Worm (Caenorhabditis elegans) whole organism, L1 larva: ENCODE data around the gene ccch-1.

Source experiments
- C04F5.9 ChIP-seq: sonication (generic microtip); optimal IDR thresholded peaks from 2 replicates; lab custom pipeline; 2016; ENCODE audit warnings: missing genetic modification characterization, missing compliant biosample characterization
- Y116A8C.19 ChIP-seq: sonication (generic microtip); optimal IDR thresholded peaks from 2 replicates; lab custom pipeline; 2016; ENCODE audit warnings: missing compliant biosample characterization, missing genetic modification characterization, borderline replicate concordance
- aha-1 ChIP-seq: fragments of 150-350 bp; optimal IDR thresholded peaks from 2 replicates; lab custom pipeline; 2014; ENCODE audit warnings: missing biosample characterization, missing genetic modification characterization
- blmp-1 ChIP-seq: fragments of 150-350 bp; optimal IDR thresholded peaks from 2 replicates; lab custom pipeline; 2014; ENCODE audit warnings: missing biosample characterization, missing genetic modification characterization
- ceh-63 ChIP-seq: fragments of 200-800 bp; sonication (Bioruptor generic); optimal IDR thresholded peaks from 2 replicates; lab custom pipeline; 2018; ENCODE audit warnings: mild to moderate bottlenecking, missing genetic modification characterization, missing compliant biosample characterization
- ceh-8 ChIP-seq: fragments of 200-800 bp; sonication (Bioruptor generic); optimal IDR thresholded peaks from 2 replicates; lab custom pipeline; 2018; ENCODE audit warnings: mild to moderate bottlenecking, missing genetic modification characterization, moderate library complexity, missing compliant biosample characterization
- dpl-1 ChIP-seq, 3 experiments: fragments of 150-350 bp in 2 of 3; sonication (generic microtip) in 1 of 3; optimal IDR thresholded peaks; 2 replicates each; lab custom pipeline; 2014 to 2017; ENCODE audit warnings: missing biosample characterization in 3 of 3, missing genetic modification characterization in 3 of 3, missing genetic modification reagents in 3 of 3
- efl-1 ChIP-seq, 4 experiments: fragments of 150-350 bp; optimal IDR thresholded peaks in 3 of 4; peaks in 1 of 4; 1 replicate in 1 of 4; 2 replicates in 3 of 4; lab custom pipeline; 2014; ENCODE audit warnings: missing biosample characterization in 2 of 4, missing genetic modification characterization in 2 of 4, missing genetic modification reagents in 2 of 4
- efl-3 ChIP-seq: fragments of 200-800 bp; sonication (Bioruptor generic); optimal IDR thresholded peaks from 2 replicates; lab custom pipeline; 2018; ENCODE audit warnings: mild to moderate bottlenecking, missing genetic modification characterization, missing compliant biosample characterization
- egl-27 ChIP-seq, 2 experiments: fragments of 150-350 bp in 1 of 2; sonication (generic microtip); optimal IDR thresholded peaks; 3 replicates each; lab custom pipeline; 2017 to 2018; ENCODE audit warnings: missing biosample characterization in 2 of 2, missing genetic modification characterization in 2 of 2, missing genetic modification reagents in 2 of 2
- elt-3 ChIP-seq, 6 experiments: fragments of 150-350 bp in 1 of 6; sonication (generic microtip); optimal IDR thresholded peaks; 2 replicates each; lab custom pipeline; 2017 to 2018; ENCODE audit warnings: missing biosample characterization in 6 of 6, missing genetic modification characterization in 6 of 6, inconsistent platforms in 1 of 6
- fkh-4 ChIP-seq: sonication (generic microtip); optimal IDR thresholded peaks from 2 replicates; lab custom pipeline; 2016; ENCODE audit warnings: missing compliant biosample characterization, missing genetic modification characterization, borderline replicate concordance
- fkh-8 ChIP-seq: sonication (generic microtip); optimal IDR thresholded peaks from 2 replicates; lab custom pipeline; 2016; ENCODE audit warnings: mild to moderate bottlenecking, missing genetic modification characterization, missing compliant biosample characterization
- grh-1 ChIP-seq: fragments of 200-800 bp; sonication (Bioruptor generic); IDR thresholded peaks from 2 replicates; pipeline ENCODE4 v1.3.6; 2022; ENCODE audit warnings: missing genetic modification reagents, missing genetic modification characterization, missing compliant biosample characterization
- hlh-17 ChIP-seq: fragments of 200-800 bp; sonication (Bioruptor generic); optimal IDR thresholded peaks from 2 replicates; lab custom pipeline; 2018; ENCODE audit warnings: missing genetic modification characterization, mild to moderate bottlenecking, missing compliant biosample characterization, moderate library complexity, borderline replicate concordance
- irx-1 ChIP-seq: sonication (generic microtip); optimal IDR thresholded peaks from 2 replicates; lab custom pipeline; 2016; ENCODE audit warnings: missing genetic modification characterization, missing compliant biosample characterization
- jun-1 ChIP-seq: fragments of 150-350 bp; optimal IDR thresholded peaks from 2 replicates; lab custom pipeline; 2014; ENCODE audit warnings: missing biosample characterization, missing genetic modification reagents, missing genetic modification characterization
- lin-13 ChIP-seq: fragments of 150-350 bp; optimal IDR thresholded peaks from 2 replicates; lab custom pipeline; 2014; ENCODE audit warnings: missing biosample characterization, missing genetic modification reagents, missing genetic modification characterization
- lin-14 ChIP-seq: fragments of 200-800 bp; sonication (Bioruptor generic); optimal IDR thresholded peaks from 2 replicates; lab custom pipeline; 2018; ENCODE audit warnings: mild to moderate bottlenecking, missing genetic modification characterization, moderate library complexity, missing compliant biosample characterization
- lin-35 ChIP-seq, 2 experiments: fragments of 150-350 bp; optimal IDR thresholded peaks; 2 replicates each; lab custom pipeline; 2014; ENCODE audit warnings: missing biosample characterization in 2 of 2, missing genetic modification characterization in 2 of 2, missing genetic modification reagents in 2 of 2
- lsy-2 ChIP-seq, 2 experiments: fragments of 150-350 bp; optimal IDR thresholded peaks; 2 replicates each; lab custom pipeline; 2014; ENCODE audit warnings: missing biosample characterization in 2 of 2, missing genetic modification characterization in 2 of 2
- mab-9 ChIP-seq: fragments of 200-800 bp; sonication (Bioruptor generic); IDR thresholded peaks from 2 replicates; pipeline ENCODE4 v1.3.6; 2022; ENCODE audit warnings: missing genetic modification reagents, missing genetic modification characterization, missing compliant biosample characterization
- mdl-1 ChIP-seq, 2 experiments: fragments of 150-350 bp; optimal IDR thresholded peaks; 2 replicates each; lab custom pipeline; 2014 to 2017; ENCODE audit warnings: missing biosample characterization in 2 of 2, missing genetic modification characterization in 2 of 2, inconsistent platforms in 1 of 2
- mep-1 ChIP-seq: fragments of 150-350 bp; optimal IDR thresholded peaks from 2 replicates; lab custom pipeline; 2014; ENCODE audit warnings: missing biosample characterization, missing genetic modification characterization
- nhr-20 ChIP-seq: sonication (generic microtip); optimal IDR thresholded peaks from 2 replicates; lab custom pipeline; 2016; ENCODE audit warnings: mild to moderate bottlenecking, missing genetic modification characterization, missing compliant biosample characterization
- nhr-47 ChIP-seq: sonication (generic microtip); optimal IDR thresholded peaks from 2 replicates; lab custom pipeline; 2016; ENCODE audit warnings: mild to moderate bottlenecking, missing genetic modification characterization, moderate library complexity, missing compliant biosample characterization
- nhr-71 ChIP-seq: sonication (generic microtip); optimal IDR thresholded peaks from 2 replicates; lab custom pipeline; 2016; ENCODE audit warnings: mild to moderate bottlenecking, missing genetic modification characterization, moderate library complexity, missing compliant biosample characterization
- nhr-84 ChIP-seq: sonication (generic microtip); optimal IDR thresholded peaks from 2 replicates; lab custom pipeline; 2017; ENCODE audit warnings: missing biosample characterization, missing genetic modification characterization
- nhr-85 ChIP-seq: sonication (generic microtip); peaks from one replicate; lab custom pipeline; 2016; ENCODE audit warnings: missing genetic modification characterization, inconsistent platforms, missing compliant biosample characterization
- nhr-90 ChIP-seq: sonication (generic microtip); optimal IDR thresholded peaks from 2 replicates; lab custom pipeline; 2016; ENCODE audit warnings: mild to moderate bottlenecking, missing genetic modification characterization, missing compliant biosample characterization; ENCODE audit not compliant: poor library complexity
- pag-3 ChIP-seq: sonication (generic microtip); optimal IDR thresholded peaks from 2 replicates; lab custom pipeline; 2017; ENCODE audit warnings: missing genetic modification characterization, mild to moderate bottlenecking, missing compliant biosample characterization, antibody characterized with exemption, borderline replicate concordance; ENCODE audit not compliant: insufficient read depth
- pax-3 ChIP-seq: fragments of 200-800 bp; sonication (Bioruptor generic); optimal IDR thresholded peaks from 2 replicates; lab custom pipeline; 2018; ENCODE audit warnings: mild to moderate bottlenecking, missing genetic modification characterization, moderate library complexity, missing compliant biosample characterization
- rnt-1 ChIP-seq: sonication (generic microtip); optimal IDR thresholded peaks from 2 replicates; lab custom pipeline; 2016; ENCODE audit warnings: mild to moderate bottlenecking, missing genetic modification characterization, moderate library complexity, missing compliant biosample characterization
- skn-1 ChIP-seq: fragments of 150-350 bp; optimal IDR thresholded peaks from 2 replicates; lab custom pipeline; 2014; ENCODE audit warnings: missing biosample characterization, missing genetic modification characterization
- snu-23 ChIP-seq: sonication (generic microtip); optimal IDR thresholded peaks from 2 replicates; lab custom pipeline; 2016; ENCODE audit warnings: missing genetic modification characterization, missing compliant biosample characterization
- swsn-7 ChIP-seq: sonication (generic microtip); optimal IDR thresholded peaks from 2 replicates; lab custom pipeline; 2016; ENCODE audit warnings: missing genetic modification characterization, missing compliant biosample characterization

Gene ccch-1

DNA sequence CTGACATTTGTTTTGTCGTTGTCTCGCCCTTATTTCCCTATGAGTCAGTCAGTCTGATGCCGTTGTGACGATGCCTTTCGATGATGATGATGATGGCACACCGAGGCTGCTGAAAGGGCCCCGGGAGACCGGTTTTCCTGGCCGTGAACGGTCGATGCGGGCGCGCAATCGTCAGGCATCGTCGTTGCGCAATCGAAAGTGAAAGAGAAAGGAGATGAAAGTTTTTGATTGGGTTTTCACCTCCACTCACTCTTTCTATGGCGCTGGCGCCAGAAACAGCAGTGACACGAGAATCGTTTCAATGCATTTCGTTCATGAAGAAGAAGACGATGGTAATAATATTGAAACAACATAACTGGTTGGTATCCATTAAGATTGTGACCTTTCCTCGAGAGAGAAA lies 5.3 kb downstream of the ccch-1 start:
- TF ChIP-seq jun-1: peak; percentile 14
- peak; percentile 51 for TF ChIP-seq snu-23 (GFP tag; lab: Kevin White, UChicago)
- peak; percentile 60 for TF ChIP-seq nhr-90 (tag; lab: Kevin White, UChicago)
- TF ChIP-seq lin-35 (GFP tag; optimal IDR thresholded peaks at IDR 0.05; lab: Kevin White, UChicago): peak in 1 of 2 experiments; percentile 31
- TF ChIP-seq irx-1: no peak
- TF ChIP-seq efl-1 (optimal IDR thresholded peaks at IDR 0.05; lab: Kevin White, UChicago): peak; percentile 1 to 14
- peak in 1 of 2 experiments; percentile 90 for TF ChIP-seq efl-1 (GFP tag; optimal IDR thresholded peaks at IDR 0.05 in 1 of 2; lab: Kevin White, UChicago)
- TF ChIP-seq lin-14: peak; percentile 88
- no peak for TF ChIP-seq ceh-63 (GFP tag; lab: Kevin White, UChicago)
- TF ChIP-seq egl-27 (tag; optimal IDR thresholded peaks at IDR 0.05; lab: Kevin White, UChicago): peak in 1 of 2 experiments; percentile 58
- TF ChIP-seq ceh-8 (GFP tag; lab: Kevin White, UChicago): no peak
- TF ChIP-seq lsy-2 (tag; optimal IDR thresholded peaks at IDR 0.05; lab: Kevin White, UChicago): peak in 1 of 2 experiments; percentile 50
- TF ChIP-seq pag-3 (tag; lab: Kevin White, UChicago): peak; percentile 59
- TF ChIP-seq dpl-1 (GFP tag; optimal IDR thresholded peaks at IDR 0.05; lab: Kevin White, UChicago): peak in 1 of 3 experiments; percentile 8
- TF ChIP-seq fkh-8: no peak
- no peak for TF ChIP-seq aha-1 (tag; lab: Kevin White, UChicago)
- 0 out of 2 replicates have a peak, but pooled peaks have one; percentile 38 for TF ChIP-seq mab-9 (GFP tag; lab: Robert Waterston, UW)
- TF ChIP-seq nhr-71 (tag; lab: Kevin White, UChicago): peak; percentile 66
- TF ChIP-seq mep-1 (tag; lab: Kevin White, UChicago): peak; percentile 1
- peak in 4 of 6 experiments; percentile 20 to 71 (median 39) for TF ChIP-seq elt-3 (tag; optimal IDR thresholded peaks at IDR 0.05; lab: Kevin White, UChicago)
- no peak for TF ChIP-seq fkh-4 (tag; lab: Kevin White, UChicago)
- TF ChIP-seq hlh-17: no peak
- no peak for TF ChIP-seq nhr-84
- TF ChIP-seq pax-3 (tag; lab: Kevin White, UChicago): peak; percentile 27
- no peak for TF ChIP-seq nhr-47 (tag; lab: Kevin White, UChicago)
- peak; percentile 13 for TF ChIP-seq lin-13
- TF ChIP-seq mdl-1 (tag; optimal IDR thresholded peaks at IDR 0.05; lab: Kevin White, UChicago): peak in 1 of 2 experiments; percentile 57
- TF ChIP-seq C04F5.9 (tag; lab: Kevin White, UChicago): no peak
- peak; percentile 9 for TF ChIP-seq swsn-7
- peak; percentile 13 for TF ChIP-seq efl-3 (GFP tag; lab: Kevin White, UChicago)
- TF ChIP-seq skn-1 (tag; lab: Kevin White, UChicago): peak; percentile 27
- peak; percentile 99 for TF ChIP-seq nhr-85 (tag; lab: Kevin White, UChicago)
- peak; percentile 63 for TF ChIP-seq nhr-20 (tag; lab: Kevin White, UChicago)
- TF ChIP-seq rnt-1 (tag; lab: Kevin White, UChicago): peak; percentile 41
- TF ChIP-seq grh-1 (GFP tag; lab: Robert Waterston, UW): peak; percentile 96
- TF ChIP-seq blmp-1: peak; percentile 100

ce11 chrV:11533365-11533949 lies 5.8 kb downstream of the ccch-1 start:
- no peak for TF ChIP-seq Y116A8C.19 (tag; lab: Kevin White, UChicago)
- peak; percentile 17 for TF ChIP-seq ceh-63 (GFP tag; lab: Kevin White, UChicago)
